Fruit fly (Drosophila melanogaster): Measurements from ENCODE around the gene Prp16.

dm6 chrX:14237873-14238394, 36.8 kb downstream of the Prp16 start, which contains the start of the genes Fbxl4 and Dus2:
- TF ChIP-seq CG8632 (GFP tag; optimal IDR thresholded peaks at IDR 0.05) (peak; percentile 83), CG3919 (GFP tag; optimal IDR thresholded peaks at IDR 0.05) (peak; percentile 92), CG11762 (GFP tag; optimal IDR thresholded peaks at IDR 0.05; ENCODE audit: insufficient read depth) (peak; percentile 82), Blimp-1 (GFP tag; optimal IDR thresholded peaks at IDR 0.05) (peak; percentile 68), CG6854 (GFP tag; optimal IDR thresholded peaks at IDR 0.05) (peak; percentile 52), CG1621 (tag; optimal IDR thresholded peaks at IDR 0.05) (peak; percentile 76), CG6808 (GFP tag; optimal IDR thresholded peaks at IDR 0.05) (peak; percentile 81)

Measured in whole organism, prepupa.